Worm (Caenorhabditis elegans): Measurements from ENCODE around the gene str-8.
"Not testable (repeated sequence)": the region's sequence is repeated elsewhere in the genome, so short reads cannot be mapped to it uniquely, and the experiment has no call there.

ce11 chrV:15754731-15755130, at the start of gene str-8:
- not testable (repeated sequence) for TF ChIP-seq ama-1 (optimal IDR thresholded peaks at IDR 0.05); tbx-37 (GFP tag; conservative IDR thresholded peaks at IDR 0.05); aly-1 (tag; optimal IDR thresholded peaks at IDR 0.05); hmg-4 (GFP tag; optimal IDR thresholded peaks at IDR 0.05); hnd-1 (tag; optimal IDR thresholded peaks at IDR 0.05); ets-7 (tag; optimal IDR thresholded peaks at IDR 0.05); tra-4 (tag; optimal IDR thresholded peaks at IDR 0.05)
